Fruit fly (Drosophila melanogaster): ENCODE results near the gene HLH3B.

- TF ChIP-seq pan (optimal IDR thresholded peaks at IDR 0.05) (no peak), psq (optimal IDR thresholded peaks at IDR 0.05) (no peak), CG8478 (optimal IDR thresholded peaks at IDR 0.05) (no peak), usp (GFP tag; optimal IDR thresholded peaks at IDR 0.05) (no peak)
Measured at dm6 chrX:2713776-2714175, 32.3 kb upstream of the HLH3B start, which contains the start of the genes CG2685 and CG2694.

Measured in whole organism.